Fruit fly (Drosophila melanogaster) Kc167 (cell line): ENCODE data around the gene Dyro.

Source experiments
- h ChIP-seq: fragments of >200 bp; optimal IDR thresholded peaks from 3 replicates; lab custom pipeline; 2018; ENCODE audit warnings: missing external identifiers
- psq ChIP-seq: fragments of >200 bp; optimal IDR thresholded peaks from 2 replicates; lab custom pipeline; 2017; ENCODE audit warnings: missing external identifiers

DNA sequence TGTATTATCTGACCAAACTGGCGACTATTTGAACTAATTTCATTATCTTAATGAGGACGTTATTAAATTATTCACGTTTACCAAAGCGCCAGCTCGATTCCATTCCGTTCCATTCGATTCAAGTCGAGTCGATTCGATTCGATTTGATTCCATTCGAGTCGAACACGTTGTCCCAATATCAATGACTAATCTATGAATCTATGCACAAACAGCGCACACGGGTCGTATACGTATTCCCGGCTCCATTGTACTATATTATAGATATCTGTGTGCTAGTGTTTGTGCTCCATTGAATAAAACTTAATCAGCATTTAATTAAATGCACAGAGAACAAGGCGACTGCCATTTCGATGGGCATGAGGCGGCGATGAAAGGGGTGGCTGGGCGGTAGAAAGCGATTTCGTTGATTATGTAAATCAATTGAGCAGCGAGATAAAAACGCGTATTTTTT is 56.5 kb downstream of the Dyro start:
- TF ChIP-seq psq (lab: Kevin White, UChicago) (no peak), h (lab: Kevin White, UChicago) (no peak)
